Worm (Caenorhabditis elegans) whole organism, L4/young adult: ENCODE results near the gene tex-2.

Experiments
- W03F9.2 ChIP-seq: fragments of 150-350 bp; optimal IDR thresholded peaks from 2 replicates; lab custom pipeline; 2014; ENCODE audit warnings: missing biosample characterization, missing genetic modification characterization
- dao-5 ChIP-seq: sonication (generic microtip); optimal IDR thresholded peaks from 2 replicates; lab custom pipeline; 2016; ENCODE audit warnings: missing genotype, missing genetic modification characterization, moderate library complexity, missing compliant biosample characterization
- him-1 ChIP-seq: sonication (generic microtip); optimal IDR thresholded peaks from 2 replicates; lab custom pipeline; 2016; ENCODE audit warnings: missing genotype, missing genetic modification reagents, missing genetic modification characterization, missing compliant biosample characterization

tex-2 gene

ce11 chrII:5866920-5867319, 6.5 kb downstream of the tex-2 start:
- TF ChIP-seq dao-5 (tag; lab: Kevin White, UChicago) (no peak), W03F9.2 (tag; lab: Kevin White, UChicago) (no peak), him-1 (tag; lab: Kevin White, UChicago) (no peak)

- TF ChIP-seq dao-5 (tag; lab: Kevin White, UChicago), result no peak
- no peak for TF ChIP-seq W03F9.2 (tag; lab: Kevin White, UChicago)
- TF ChIP-seq him-1 (tag; lab: Kevin White, UChicago), result no peak
Measured at ce11 chrII:5865405-5866308, 7.8 kb downstream of the tex-2 start, which contains the start of gene F55C12.19. TSS of gene F55C12.19 (plus strand) at chrII:5866139.

ce11 chrII:5863893-5864292, 9.5 kb downstream of the tex-2 start, which contains the start of gene tag-234:
TSS of gene tag-234 (plus strand) at chrII:5864193.
- TF ChIP-seq him-1 (tag; lab: Kevin White, UChicago) (no peak), dao-5 (tag; lab: Kevin White, UChicago) (no peak), W03F9.2 (tag; lab: Kevin White, UChicago) (no peak)

ce11 chrII:5860621-5861020, 12.8 kb downstream of the tex-2 start:
- no peak for TF ChIP-seq W03F9.2 (tag; lab: Kevin White, UChicago)
- no peak for TF ChIP-seq dao-5 (tag; lab: Kevin White, UChicago)
- TF ChIP-seq him-1 (tag; lab: Kevin White, UChicago), result no peak

ce11 chrII:5858322-5858721, 15.1 kb downstream of the tex-2 start, which contains the start of gene F55C12.4:
TSS of gene F55C12.4 (minus strand) at chrII:5858422.
- TF ChIP-seq dao-5 (tag; lab: Kevin White, UChicago) (no peak), him-1 (tag; lab: Kevin White, UChicago) (no peak), W03F9.2 (tag; lab: Kevin White, UChicago) (no peak)

- TF ChIP-seq dao-5 (tag; lab: Kevin White, UChicago), result no peak
- no peak for TF ChIP-seq W03F9.2 (tag; lab: Kevin White, UChicago)
- TF ChIP-seq him-1 (tag; lab: Kevin White, UChicago), result no peak
Measured at ce11 chrII:5854122-5854521, 19.3 kb downstream of the tex-2 start, which contains the start of gene H41C03.1. TSS of gene H41C03.1 (plus strand) at chrII:5854422.

- no peak for TF ChIP-seq W03F9.2 (tag; lab: Kevin White, UChicago)
- TF ChIP-seq him-1 (tag; lab: Kevin White, UChicago), result no peak
- no peak for TF ChIP-seq dao-5 (tag; lab: Kevin White, UChicago)
Measured at ce11 chrII:5853261-5853660, 20.2 kb downstream of the tex-2 start.

ce11 chrII:5852007-5852406, 21.4 kb downstream of the tex-2 start, which contains the start of gene H41C03.2:
TSS of gene H41C03.2 (minus strand) at chrII:5852107.
- TF ChIP-seq dao-5 (tag; lab: Kevin White, UChicago) (no peak), W03F9.2 (tag; lab: Kevin White, UChicago) (no peak), him-1 (tag; lab: Kevin White, UChicago) (no peak)

ce11 chrII:5846181-5846580, 27.2 kb downstream of the tex-2 start:
- TF ChIP-seq dao-5 (tag; lab: Kevin White, UChicago), result no peak
- no peak for TF ChIP-seq W03F9.2 (tag; lab: Kevin White, UChicago)
- TF ChIP-seq him-1 (tag; lab: Kevin White, UChicago), result no peak

- no peak for TF ChIP-seq him-1 (tag; lab: Kevin White, UChicago)
- TF ChIP-seq W03F9.2 (tag; lab: Kevin White, UChicago), result no peak
- no peak for TF ChIP-seq dao-5 (tag; lab: Kevin White, UChicago)
Measured at ce11 chrII:5845441-5845840, 28.0 kb downstream of the tex-2 start, which contains the start of the genes ZK1248.17 and H41C03.3. TSS of gene ZK1248.17 (minus strand) at chrII:5845541. TSS of gene H41C03.3 (plus strand) at chrII:5845777.

- peak; percentile 97 for TF ChIP-seq W03F9.2 (tag; lab: Kevin White, UChicago)
- peak; percentile 92 for TF ChIP-seq dao-5 (tag; lab: Kevin White, UChicago)
- TF ChIP-seq him-1 (tag; lab: Kevin White, UChicago), result peak; percentile 99
Measured at ce11 chrII:5844694-5845129, 28.7 kb downstream of the tex-2 start.

ce11 chrII:5841866-5842265, 31.5 kb downstream of the tex-2 start, which contains the start of gene nep-25:
TSS of gene nep-25 (plus strand) at chrII:5842240.
- TF ChIP-seq dao-5 (tag; lab: Kevin White, UChicago), result no peak
- no peak for TF ChIP-seq W03F9.2 (tag; lab: Kevin White, UChicago)
- TF ChIP-seq him-1 (tag; lab: Kevin White, UChicago), result no peak

- TF ChIP-seq him-1 (tag; lab: Kevin White, UChicago), result no peak
- no peak for TF ChIP-seq W03F9.2 (tag; lab: Kevin White, UChicago)
- TF ChIP-seq dao-5 (tag; lab: Kevin White, UChicago), result no peak
Measured at ce11 chrII:5841053-5841547, 32.3 kb downstream of the tex-2 start, which contains the start of gene lec-5. TSS of gene lec-5 (minus strand) at chrII:5841103.
